Worm (Caenorhabditis elegans) whole organism, L2 larva: ENCODE measurements around the gene slcr-46.3.

ENCODE experiments used
- C34F6.9 ChIP-seq: fragments of 150-350 bp; optimal IDR thresholded peaks from 2 replicates; lab custom pipeline; 2014; ENCODE audit warnings: missing biosample characterization, missing genetic modification characterization
- F13H6.1 ChIP-seq: sonication (generic microtip); optimal IDR thresholded peaks from 2 replicates; lab custom pipeline; 2016; ENCODE audit warnings: missing genetic modification characterization, missing compliant biosample characterization
- R02D3.7 ChIP-seq: fragments of 150-350 bp; optimal IDR thresholded peaks from 2 replicates; lab custom pipeline; 2014; ENCODE audit warnings: missing biosample characterization, missing genetic modification characterization
- Y55F3AM.14 ChIP-seq: fragments of 200-800 bp; sonication (Bioruptor generic); optimal IDR thresholded peaks from 2 replicates; lab custom pipeline; 2018; ENCODE audit warnings: mild to moderate bottlenecking, missing genetic modification characterization, missing compliant biosample characterization
- ZK546.5 ChIP-seq: sonication (generic microtip); optimal IDR thresholded peaks from 2 replicates; lab custom pipeline; 2017; ENCODE audit warnings: missing biosample characterization, missing genetic modification characterization
- aly-2 ChIP-seq: fragments of 150-350 bp; optimal IDR thresholded peaks from 2 replicates; lab custom pipeline; 2014; ENCODE audit warnings: missing biosample characterization, missing genetic modification characterization
- ama-1 ChIP-seq: fragments of 150-350 bp; optimal IDR thresholded peaks from 2 replicates; lab custom pipeline; 2018; ENCODE audit warnings: inconsistent platforms
- blmp-1 ChIP-seq: sonication (generic microtip); optimal IDR thresholded peaks from 2 replicates; lab custom pipeline; 2017; ENCODE audit warnings: missing genetic modification characterization, mild to moderate bottlenecking, missing compliant biosample characterization, antibody characterized with exemption, moderate library complexity; ENCODE audit not compliant: insufficient read depth
- ceh-16 ChIP-seq: fragments of 150-350 bp; optimal IDR thresholded peaks from 2 replicates; lab custom pipeline; 2014; ENCODE audit warnings: missing biosample characterization, missing genetic modification characterization
- ceh-82 ChIP-seq: fragments of 150-350 bp; optimal IDR thresholded peaks from 2 replicates; lab custom pipeline; 2014; ENCODE audit warnings: missing biosample characterization, missing genetic modification characterization
- crh-2 ChIP-seq: sonication (generic microtip); optimal IDR thresholded peaks from 2 replicates; lab custom pipeline; 2017; ENCODE audit warnings: missing biosample characterization, missing genetic modification characterization
- dmd-4 ChIP-seq: sonication (generic microtip); optimal IDR thresholded peaks from 2 replicates; lab custom pipeline; 2017; ENCODE audit warnings: missing biosample characterization, missing genetic modification characterization
- egl-27 ChIP-seq: sonication (generic microtip); optimal IDR thresholded peaks from 3 replicates; lab custom pipeline; 2017; ENCODE audit warnings: missing biosample characterization, missing genetic modification reagents, missing genetic modification characterization
- elt-1 ChIP-seq: fragments of 150-350 bp; optimal IDR thresholded peaks from 2 replicates; lab custom pipeline; 2014; ENCODE audit warnings: missing biosample characterization, missing genetic modification characterization
- elt-3 ChIP-seq: sonication (generic microtip); optimal IDR thresholded peaks from 2 replicates; lab custom pipeline; 2017; ENCODE audit warnings: missing biosample characterization, missing genetic modification characterization
- fos-1 ChIP-seq: fragments of 150-350 bp; optimal IDR thresholded peaks from 2 replicates; lab custom pipeline; 2014; ENCODE audit warnings: missing biosample characterization, missing genetic modification characterization
- gmeb-1 ChIP-seq: fragments of 150-350 bp; optimal IDR thresholded peaks from 2 replicates; lab custom pipeline; 2014; ENCODE audit warnings: missing biosample characterization, missing genetic modification characterization
- lin-11 ChIP-seq: fragments of 150-350 bp; sonication (generic microtip); optimal IDR thresholded peaks from 2 replicates; lab custom pipeline; 2014; ENCODE audit warnings: missing biosample characterization, missing genetic modification characterization, inconsistent platforms, mixed read lengths
- lin-13 ChIP-seq: fragments of 150-350 bp; optimal IDR thresholded peaks from 2 replicates; lab custom pipeline; 2014; ENCODE audit warnings: missing biosample characterization, missing genetic modification reagents, missing genetic modification characterization
- lin-39 ChIP-seq: fragments of 150-350 bp; optimal IDR thresholded peaks from 2 replicates; lab custom pipeline; 2014; ENCODE audit warnings: missing biosample characterization, missing genetic modification reagents, missing genetic modification characterization
- lsy-2 ChIP-seq, 2 experiments: fragments of 150-350 bp in 1 of 2; sonication (generic microtip) in 1 of 2; optimal IDR thresholded peaks; 2 replicates each; lab custom pipeline; 2014 to 2017; ENCODE audit warnings: missing biosample characterization in 2 of 2, missing genetic modification characterization in 2 of 2
- mab-5 ChIP-seq: fragments of 150-350 bp; optimal IDR thresholded peaks from 2 replicates; lab custom pipeline; 2014; ENCODE audit warnings: missing biosample characterization, missing genetic modification characterization
- mbf-1 ChIP-seq: sonication (generic microtip); optimal IDR thresholded peaks from 2 replicates; lab custom pipeline; 2017; ENCODE audit warnings: missing biosample characterization, missing genetic modification characterization
- mdl-1 ChIP-seq, 2 experiments: fragments of 150-350 bp in 1 of 2; sonication (generic microtip) in 1 of 2; optimal IDR thresholded peaks; 2 replicates each; lab custom pipeline; 2017; ENCODE audit warnings: missing biosample characterization in 2 of 2, missing genetic modification characterization in 2 of 2
- nhr-11 ChIP-seq: fragments of 150-350 bp; optimal IDR thresholded peaks from 2 replicates; lab custom pipeline; 2014; ENCODE audit warnings: missing biosample characterization, missing genetic modification characterization
- nhr-12 ChIP-seq: fragments of 150-350 bp; optimal IDR thresholded peaks from 2 replicates; lab custom pipeline; 2014; ENCODE audit warnings: missing biosample characterization, missing genetic modification characterization
- nhr-129 ChIP-seq: fragments of 150-350 bp; optimal IDR thresholded peaks from 2 replicates; lab custom pipeline; 2014; ENCODE audit warnings: missing biosample characterization, missing genetic modification characterization
- nhr-21 ChIP-seq: fragments of 150-350 bp; optimal IDR thresholded peaks from 2 replicates; lab custom pipeline; 2014; ENCODE audit warnings: missing biosample characterization, missing genetic modification characterization
- nhr-23 ChIP-seq: fragments of 150-350 bp; optimal IDR thresholded peaks from 2 replicates; lab custom pipeline; 2014; ENCODE audit warnings: missing biosample characterization, missing genetic modification reagents, missing genetic modification characterization
- nhr-237 ChIP-seq: fragments of 150-350 bp; optimal IDR thresholded peaks from 2 replicates; lab custom pipeline; 2014; ENCODE audit warnings: missing biosample characterization, missing genetic modification characterization
- nhr-25 ChIP-seq: fragments of 150-350 bp; sonication (generic microtip); optimal IDR thresholded peaks from 3 replicates; lab custom pipeline; 2014; ENCODE audit warnings: missing biosample characterization, missing genetic modification characterization
- nhr-6 ChIP-seq: fragments of 150-350 bp; optimal IDR thresholded peaks from 2 replicates; lab custom pipeline; 2014; ENCODE audit warnings: missing biosample characterization, missing genetic modification characterization
- nhr-77 ChIP-seq: fragments of 150-350 bp; optimal IDR thresholded peaks from 2 replicates; lab custom pipeline; 2014; ENCODE audit warnings: missing biosample characterization, missing genetic modification characterization
- sem-4 ChIP-seq: fragments of 150-350 bp; optimal IDR thresholded peaks from 2 replicates; lab custom pipeline; 2014; ENCODE audit warnings: missing biosample characterization, missing genetic modification reagents, missing genetic modification characterization
- skn-1 ChIP-seq: sonication (generic microtip); optimal IDR thresholded peaks from 2 replicates; lab custom pipeline; 2017; ENCODE audit warnings: missing biosample characterization, missing genetic modification characterization
- sma-3 ChIP-seq: sonication (generic microtip); optimal IDR thresholded peaks from 2 replicates; lab custom pipeline; 2016; ENCODE audit warnings: missing genetic modification reagents, missing genetic modification characterization, missing compliant biosample characterization
- sma-9 ChIP-seq, 2 experiments: fragments of 150-350 bp in 1 of 2; sonication (generic microtip) in 1 of 2; optimal IDR thresholded peaks; 2 replicates each; lab custom pipeline; 2014 to 2016; ENCODE audit warnings: missing genetic modification characterization in 2 of 2, mild to moderate bottlenecking in 1 of 2, missing biosample characterization in 1 of 2, missing compliant biosample characterization in 1 of 2, missing genetic modification reagents in 1 of 2, moderate library complexity in 1 of 2
- snpc-4 ChIP-seq: fragments of 150-350 bp; optimal IDR thresholded peaks from 2 replicates; lab custom pipeline; 2014; ENCODE audit warnings: missing biosample characterization, missing genetic modification characterization
- unc-55 ChIP-seq: fragments of 150-350 bp; sonication (generic microtip); optimal IDR thresholded peaks from 3 replicates; lab custom pipeline; 2014; ENCODE audit warnings: missing biosample characterization, missing genetic modification reagents, missing genetic modification characterization
- unc-62 ChIP-seq: fragments of 150-350 bp; optimal IDR thresholded peaks from 2 replicates; lab custom pipeline; 2014; ENCODE audit warnings: missing biosample characterization, missing genetic modification reagents, missing genetic modification characterization
- ztf-1 ChIP-seq: fragments of 200-800 bp; sonication (Bioruptor generic); conservative IDR thresholded peaks from 2 replicates; pipeline ENCODE4 v1.3.6; 2022; ENCODE audit warnings: missing genetic modification characterization, missing compliant biosample characterization
- ztf-11 ChIP-seq: sonication (generic microtip); optimal IDR thresholded peaks from 2 replicates; lab custom pipeline; 2017; ENCODE audit warnings: missing biosample characterization, missing genetic modification characterization
- ztf-4 ChIP-seq: fragments of 150-350 bp; optimal IDR thresholded peaks from 2 replicates; lab custom pipeline; 2014; ENCODE audit warnings: missing biosample characterization, missing genetic modification characterization

The slcr-46.3 gene

ce11 chrV:9730743-9731706 lies 7.1 kb upstream of the slcr-46.3 start (continued):
- TF ChIP-seq snpc-4 (tag; lab: Kevin White, UChicago) (peak; percentile 79), nhr-25 (tag; lab: Kevin White, UChicago) (peak; percentile 93), elt-1 (no peak), mdl-1 (tag; optimal IDR thresholded peaks at IDR 0.05; lab: Kevin White, UChicago) (peak; percentile 90 to 98), ztf-1 (GFP tag; lab: Robert Waterston, UW) (0 out of 2 replicates have a peak, but pooled peaks have one; percentile 63), mab-5 (tag; lab: Kevin White, UChicago) (peak; percentile 76), lin-13 (GFP tag; lab: Kevin White, UChicago) (peak; percentile 88), fos-1 (peak; percentile 97), ceh-82 (tag; lab: Kevin White, UChicago) (no peak), Y55F3AM.14 (peak; percentile 90), elt-3 (tag; lab: Kevin White, UChicago) (no peak), gmeb-1 (peak; percentile 68), F13H6.1 (tag; lab: Kevin White, UChicago) (peak; percentile 98), ceh-16 (tag; lab: Kevin White, UChicago) (peak; percentile 91), nhr-21 (tag; lab: Kevin White, UChicago) (peak; percentile 96), R02D3.7 (tag; lab: Kevin White, UChicago) (no peak), nhr-12 (tag; lab: Kevin White, UChicago) (no peak), egl-27 (tag; lab: Kevin White, UChicago) (peak; percentile 85), C34F6.9 (tag; lab: Kevin White, UChicago) (peak; percentile 96)
- TF ChIP-seq, all 48 proteins: peak for 34

DNA sequence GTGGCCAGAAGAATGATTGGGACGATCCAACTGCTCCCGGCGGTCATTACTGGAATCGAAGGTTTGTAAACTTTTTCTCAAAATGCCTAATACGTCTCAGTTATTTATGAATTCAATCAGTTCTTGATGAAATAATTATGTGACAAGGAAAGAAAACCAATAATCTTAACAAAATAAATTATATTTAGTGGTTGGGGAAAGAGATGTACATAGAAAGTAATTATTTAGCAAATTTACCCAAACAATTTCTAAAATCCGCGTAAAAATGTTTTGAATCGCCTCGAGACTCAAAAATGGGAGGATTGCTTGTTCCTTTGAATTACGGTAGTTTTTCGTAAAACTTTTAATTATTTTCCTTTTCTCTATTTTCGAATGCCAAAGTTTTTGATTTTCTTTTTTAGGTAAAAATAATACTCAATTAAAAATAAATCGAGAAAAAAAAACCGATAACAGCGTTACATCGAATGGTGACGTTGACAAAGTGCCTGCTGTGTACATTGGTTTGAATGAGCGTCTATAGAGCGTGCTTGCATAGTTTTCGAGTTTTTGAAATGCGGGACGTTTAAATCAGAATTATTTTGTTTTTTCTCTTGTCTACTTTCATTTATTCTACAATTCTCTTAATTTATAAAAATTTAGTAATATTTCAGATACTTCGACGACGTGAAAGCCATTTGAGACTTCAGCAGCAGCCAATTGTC lies 5.7 kb upstream of the slcr-46.3 start, which contains the start of the genes aagr-3 and drap-1:
Gene aagr-3, minus strand, starts transcription at position 51 of the 701 bp plus-strand sequence.
Gene drap-1, plus strand, starts transcription at position 645 of the 701 bp plus-strand sequence.
- TF ChIP-seq unc-55 (GFP tag; lab: Kevin White, UChicago) = peak; percentile 86
- TF ChIP-seq nhr-25 (tag; lab: Kevin White, UChicago) = no peak
- peak; percentile 39 for TF ChIP-seq F13H6.1 (tag; lab: Kevin White, UChicago)
- peak; percentile 82 for TF ChIP-seq C34F6.9 (tag; lab: Kevin White, UChicago)
- TF ChIP-seq ztf-1 (GFP tag; lab: Robert Waterston, UW) = no peak
- TF ChIP-seq lin-11 (tag; lab: Kevin White, UChicago) = no peak
- TF ChIP-seq crh-2 (tag; lab: Kevin White, UChicago) = peak; percentile 90
- no peak for TF ChIP-seq R02D3.7 (tag; lab: Kevin White, UChicago)
- no peak for TF ChIP-seq ztf-11 (tag; lab: Kevin White, UChicago)
- peak; percentile 42 for TF ChIP-seq snpc-4 (tag; lab: Kevin White, UChicago)
- peak; percentile 61 for TF ChIP-seq ama-1 (lab: Kevin White, UChicago)
- peak; percentile 25 for TF ChIP-seq skn-1 (tag; lab: Kevin White, UChicago)
- no peak for TF ChIP-seq nhr-237 (tag; lab: Kevin White, UChicago)
- peak; percentile 61 for TF ChIP-seq sem-4 (tag; lab: Kevin White, UChicago)
- no peak for TF ChIP-seq lin-39
- TF ChIP-seq ztf-4 = peak; percentile 12
- peak; percentile 77 for TF ChIP-seq nhr-129 (tag; lab: Kevin White, UChicago)
- TF ChIP-seq ceh-82 (tag; lab: Kevin White, UChicago) = no peak
- no peak for TF ChIP-seq blmp-1 (tag; lab: Kevin White, UChicago)
- peak; percentile 51 for TF ChIP-seq sma-3 (GFP tag; lab: Kevin White, UChicago)
- no peak for TF ChIP-seq elt-3 (tag; lab: Kevin White, UChicago)
- TF ChIP-seq Y55F3AM.14 = no peak
- TF ChIP-seq fos-1 = peak; percentile 83
- no peak for TF ChIP-seq nhr-6
- TF ChIP-seq nhr-23 (tag; lab: Kevin White, UChicago) = no peak
- peak in 1 of 2 experiments; percentile 82 for TF ChIP-seq lsy-2 (tag; optimal IDR thresholded peaks at IDR 0.05; lab: Kevin White, UChicago)
- TF ChIP-seq mab-5 (tag; lab: Kevin White, UChicago) = peak; percentile 26
- no peak for TF ChIP-seq dmd-4
- TF ChIP-seq gmeb-1 = peak; percentile 56
- no peak for TF ChIP-seq aly-2
- no peak for TF ChIP-seq ZK546.5 (tag; lab: Kevin White, UChicago)
- peak; percentile 55 for TF ChIP-seq lin-13 (GFP tag; lab: Kevin White, UChicago)
- TF ChIP-seq unc-62 (GFP tag; lab: Kevin White, UChicago) = no peak
- no peak for TF ChIP-seq nhr-77 (tag; lab: Kevin White, UChicago)
- peak; percentile 40 for TF ChIP-seq sma-9 (GFP tag; optimal IDR thresholded peaks at IDR 0.05; lab: Kevin White, UChicago)
- TF ChIP-seq sma-9 (tag; optimal IDR thresholded peaks at IDR 0.05; lab: Kevin White, UChicago) = no peak
- TF ChIP-seq mdl-1 (tag; optimal IDR thresholded peaks at IDR 0.05; lab: Kevin White, UChicago) = no peak
- TF ChIP-seq ceh-16 (tag; lab: Kevin White, UChicago) = no peak
- TF ChIP-seq nhr-11 = no peak
- no peak for TF ChIP-seq mbf-1 (tag; lab: Kevin White, UChicago)
- TF ChIP-seq nhr-12 (tag; lab: Kevin White, UChicago) = no peak
